Worm (Caenorhabditis elegans) whole organism, young adult: ENCODE measurements around the gene frpr-4.
A peak's percentile ranks its signal among the peaks of the same experiment; 100 is the strongest.

ENCODE experiments used
- B0019.2 ChIP-seq: fragments of 200-800 bp; sonication (Bioruptor generic); conservative IDR thresholded peaks from 2 replicates; pipeline ENCODE4 v1.3.6; 2022; ENCODE audit warnings: missing genetic modification reagents, missing genetic modification characterization, missing compliant biosample characterization
- B0261.1 ChIP-seq: sonication (generic microtip); optimal IDR thresholded peaks from 2 replicates; lab custom pipeline; 2016; ENCODE audit warnings: mild to moderate bottlenecking, missing genetic modification characterization, moderate library complexity, missing compliant biosample characterization
- F22D6.2 ChIP-seq: sonication (generic microtip); optimal IDR thresholded peaks from 2 replicates; lab custom pipeline; 2016; ENCODE audit warnings: mild to moderate bottlenecking, missing genetic modification characterization, missing compliant biosample characterization
- F33H1.4 ChIP-seq: fragments of 200-800 bp; sonication (Bioruptor generic); IDR thresholded peaks from 2 replicates; pipeline ENCODE4 v1.3.6; 2022; ENCODE audit warnings: missing genetic modification reagents, missing genetic modification characterization, missing compliant biosample characterization
- F49E8.2 ChIP-seq: sonication (generic microtip); optimal IDR thresholded peaks from 3 replicates; lab custom pipeline; 2017; ENCODE audit warnings: missing genetic modification characterization, mild to moderate bottlenecking, missing compliant biosample characterization, antibody characterized with exemption, moderate library complexity; ENCODE audit not compliant: insufficient read depth
- F55B11.4 ChIP-seq: sonication (generic microtip); optimal IDR thresholded peaks from 2 replicates; lab custom pipeline; 2016; ENCODE audit warnings: missing compliant biosample characterization, missing genetic modification characterization, borderline replicate concordance; ENCODE audit not compliant: insufficient read depth
- Y95B8A.8 ChIP-seq: fragments of 200-800 bp; sonication (Bioruptor generic); IDR thresholded peaks from 2 replicates; pipeline ENCODE4 v1.3.6; 2022; ENCODE audit warnings: missing genetic modification reagents, missing genetic modification characterization, missing compliant biosample characterization
- akir-1 ChIP-seq: fragments of 200-800 bp; sonication (Bioruptor generic); optimal IDR thresholded peaks from 2 replicates; lab custom pipeline; 2018; ENCODE audit warnings: mild to moderate bottlenecking, missing genetic modification characterization, moderate library complexity, missing compliant biosample characterization
- ama-1 ChIP-seq, 3 experiments: fragments of 150-350 bp in 1 of 3; sonication (generic microtip) in 2 of 3; optimal IDR thresholded peaks; 2 replicates each; lab custom pipeline; 2014 to 2018; ENCODE audit warnings: missing biosample characterization in 2 of 3, missing genetic modification characterization in 2 of 3, missing genetic modification reagents in 2 of 3
- attf-5 ChIP-seq: fragments of 200-800 bp; sonication (Bioruptor generic); optimal IDR thresholded peaks from 2 replicates; lab custom pipeline; 2018; ENCODE audit warnings: mild to moderate bottlenecking, missing genetic modification characterization, missing compliant biosample characterization
- attf-6 ChIP-seq: fragments of 200-800 bp; sonication (Bioruptor generic); IDR thresholded peaks from 2 replicates; pipeline ENCODE4 v1.3.6; 2022; ENCODE audit warnings: missing genetic modification reagents, missing genetic modification characterization, missing compliant biosample characterization
- ccch-3 ChIP-seq: fragments of 200-800 bp; sonication (Bioruptor generic); optimal IDR thresholded peaks from 2 replicates; lab custom pipeline; 2018; ENCODE audit warnings: mild to moderate bottlenecking, missing genetic modification characterization, missing compliant biosample characterization
- cebp-2 ChIP-seq: fragments of 200-800 bp; sonication (Bioruptor generic); IDR thresholded peaks from 2 replicates; pipeline ENCODE4 v1.3.6; 2022; ENCODE audit warnings: missing genetic modification characterization, missing compliant biosample characterization
- ceh-40 ChIP-seq: fragments of 200-800 bp; sonication (Bioruptor generic); IDR thresholded peaks from 2 replicates; pipeline ENCODE4 v1.3.6; 2022; ENCODE audit warnings: missing genetic modification characterization, missing compliant biosample characterization
- chd-7 ChIP-seq: sonication (generic microtip); optimal IDR thresholded peaks from 2 replicates; lab custom pipeline; 2016; ENCODE audit warnings: mild to moderate bottlenecking, missing genetic modification characterization, moderate library complexity, missing compliant biosample characterization
- die-1 ChIP-seq: sonication (generic microtip); optimal IDR thresholded peaks from 2 replicates; lab custom pipeline; 2016; ENCODE audit warnings: missing genotype, mild to moderate bottlenecking, missing genetic modification characterization, missing compliant biosample characterization
- hrde-1 ChIP-seq: sonication (generic microtip); optimal IDR thresholded peaks from 2 replicates; lab custom pipeline; 2016; ENCODE audit warnings: missing genetic modification characterization, mild to moderate bottlenecking, missing compliant biosample characterization, moderate library complexity, missing genotype, missing genetic modification reagents, borderline replicate concordance
- lin-40 ChIP-seq: sonication (generic microtip); optimal IDR thresholded peaks from 2 replicates; lab custom pipeline; 2016; ENCODE audit warnings: missing genetic modification characterization, mild to moderate bottlenecking, missing compliant biosample characterization, missing genotype, missing genetic modification reagents
- lin-54 ChIP-seq: fragments of 200-800 bp; sonication (Bioruptor generic); optimal IDR thresholded peaks from 2 replicates; lab custom pipeline; 2018; ENCODE audit warnings: mild to moderate bottlenecking, missing genetic modification characterization, missing compliant biosample characterization
- lsl-1 ChIP-seq: fragments of 200-800 bp; sonication (Bioruptor generic); optimal IDR thresholded peaks from 2 replicates; lab custom pipeline; 2018; ENCODE audit warnings: mild to moderate bottlenecking, missing genetic modification characterization, moderate library complexity, missing compliant biosample characterization
- lsy-27 ChIP-seq: sonication (generic microtip); optimal IDR thresholded peaks from 2 replicates; lab custom pipeline; 2017; ENCODE audit warnings: missing genetic modification characterization, mild to moderate bottlenecking, missing compliant biosample characterization, antibody characterized with exemption, missing genotype, borderline replicate concordance; ENCODE audit not compliant: insufficient read depth
- mcd-1 ChIP-seq: fragments of 200-800 bp; sonication (Bioruptor generic); IDR thresholded peaks from 2 replicates; pipeline ENCODE4 v1.3.6; 2022; ENCODE audit warnings: missing genetic modification reagents, missing genetic modification characterization, missing compliant biosample characterization
- mel-28 ChIP-seq: sonication (generic microtip); optimal IDR thresholded peaks from 2 replicates; lab custom pipeline; 2016; ENCODE audit warnings: borderline replicate concordance, mild to moderate bottlenecking, missing genetic modification characterization, missing compliant biosample characterization
- mxl-1 ChIP-seq: sonication (generic microtip); optimal IDR thresholded peaks from 2 replicates; lab custom pipeline; 2016; ENCODE audit warnings: missing genetic modification characterization, missing compliant biosample characterization
- nfya-1 ChIP-seq: sonication (generic microtip); optimal IDR thresholded peaks from 2 replicates; lab custom pipeline; 2017; ENCODE audit warnings: antibody characterized with exemption, missing compliant biosample characterization, missing genetic modification characterization, borderline replicate concordance; ENCODE audit not compliant: insufficient read depth
- nfyb-1 ChIP-seq: fragments of 200-800 bp; sonication (Bioruptor generic); IDR thresholded peaks from 2 replicates; pipeline ENCODE4 v1.3.6; 2022; ENCODE audit warnings: missing genetic modification reagents, missing genetic modification characterization, missing compliant biosample characterization
- nhr-179 ChIP-seq: sonication (generic microtip); optimal IDR thresholded peaks from 2 replicates; lab custom pipeline; 2016; ENCODE audit warnings: mild to moderate bottlenecking, missing genetic modification characterization, missing compliant biosample characterization
- nhr-80 ChIP-seq: sonication (generic microtip); optimal IDR thresholded peaks from 2 replicates; lab custom pipeline; 2016; ENCODE audit warnings: missing genetic modification characterization, missing compliant biosample characterization
- nhr-90 ChIP-seq: sonication (generic microtip); optimal IDR thresholded peaks from 2 replicates; lab custom pipeline; 2016; ENCODE audit warnings: missing genotype, mild to moderate bottlenecking, missing genetic modification characterization, missing compliant biosample characterization
- rec-8 ChIP-seq, 2 experiments: sonication (generic microtip); optimal IDR thresholded peaks; 2 replicates each; lab custom pipeline; 2016; ENCODE audit warnings: mild to moderate bottlenecking in 2 of 2, missing genetic modification characterization in 2 of 2, missing genetic modification reagents in 2 of 2, missing genotype in 2 of 2, missing biosample characterization in 1 of 2, missing compliant biosample characterization in 1 of 2, moderate library complexity in 1 of 2
- sdz-38 ChIP-seq: sonication (generic microtip); optimal IDR thresholded peaks from 2 replicates; lab custom pipeline; 2016; ENCODE audit warnings: missing genotype, missing genetic modification characterization, missing compliant biosample characterization
- snpc-3.4 ChIP-seq: sonication (generic microtip); optimal IDR thresholded peaks from 2 replicates; lab custom pipeline; 2017; ENCODE audit warnings: missing genetic modification characterization, mild to moderate bottlenecking, missing compliant biosample characterization, antibody characterized with exemption, moderate library complexity, missing genotype, missing genetic modification reagents
- somi-1 ChIP-seq: fragments of 200-800 bp; sonication (Bioruptor generic); optimal IDR thresholded peaks from 2 replicates; lab custom pipeline; 2018; ENCODE audit warnings: mild to moderate bottlenecking, missing genetic modification characterization, missing compliant biosample characterization
- tlf-1 ChIP-seq: fragments of 200-800 bp; sonication (Bioruptor generic); optimal IDR thresholded peaks from 2 replicates; lab custom pipeline; 2018; ENCODE audit warnings: mild to moderate bottlenecking, missing genetic modification characterization, missing compliant biosample characterization
- unc-130 ChIP-seq: sonication (generic microtip); optimal IDR thresholded peaks from 2 replicates; lab custom pipeline; 2016; ENCODE audit warnings: missing genetic modification reagents, missing genetic modification characterization, missing compliant biosample characterization
- zfh-2 ChIP-seq: fragments of 200-800 bp; sonication (Bioruptor generic); conservative IDR thresholded peaks from 2 replicates; pipeline ENCODE4 v1.3.6; 2022; ENCODE audit warnings: missing genetic modification reagents, missing genetic modification characterization, missing compliant biosample characterization
- ztf-22 ChIP-seq: fragments of 200-800 bp; sonication (Bioruptor generic); optimal IDR thresholded peaks from 2 replicates; lab custom pipeline; 2018; ENCODE audit warnings: mild to moderate bottlenecking, missing genetic modification characterization, moderate library complexity, missing compliant biosample characterization
- ztf-28 ChIP-seq: fragments of 200-800 bp; sonication (Bioruptor generic); IDR thresholded peaks from 2 replicates; pipeline ENCODE4 v1.3.6; 2022; ENCODE audit warnings: missing genetic modification reagents, missing genetic modification characterization, missing compliant biosample characterization
- ztf-3 ChIP-seq: fragments of 200-800 bp; sonication (Bioruptor generic); optimal IDR thresholded peaks from 2 replicates; lab custom pipeline; 2018; ENCODE audit warnings: mild to moderate bottlenecking, missing genetic modification characterization, missing compliant biosample characterization
- ztf-6 ChIP-seq: fragments of 200-800 bp; sonication (Bioruptor generic); IDR thresholded peaks from 2 replicates; pipeline ENCODE4 v1.3.6; 2022; ENCODE audit warnings: missing genetic modification reagents, missing genetic modification characterization, missing compliant biosample characterization

Gene frpr-4

ce11 chrII:5255435-5255834 is at the start of gene frpr-4:
frpr-4 (minus strand) TSS chrII:5255535.
- TF ChIP-seq mel-28 (tag; lab: Kevin White, UChicago) (no peak), akir-1 (GFP tag; lab: Kevin White, UChicago) (no peak), F22D6.2 (tag; lab: Kevin White, UChicago) (no peak), unc-130 (GFP tag; lab: Kevin White, UChicago) (no peak)
- TF ChIP-seq, all 124 proteins: peak for 0

- TF ChIP-seq Y95B8A.8 (GFP tag; lab: Robert Waterston, UW) (no peak), nhr-179 (tag; lab: Kevin White, UChicago) (no peak), ztf-28 (GFP tag; lab: Robert Waterston, UW) (no peak), F49E8.2 (tag; lab: Kevin White, UChicago) (no peak), F33H1.4 (GFP tag; lab: Robert Waterston, UW) (no peak), mcd-1 (GFP tag; lab: Robert Waterston, UW) (no peak), ztf-22 (GFP tag; lab: Kevin White, UChicago) (no peak), snpc-3.4 (tag; lab: Kevin White, UChicago) (no peak), nhr-90 (tag; lab: Kevin White, UChicago) (no peak), B0261.1 (tag; lab: Kevin White, UChicago) (no peak), ccch-3 (GFP tag; lab: Kevin White, UChicago) (no peak), F55B11.4 (tag; lab: Kevin White, UChicago) (no peak), sdz-38 (tag; lab: Kevin White, UChicago) (no peak), lsl-1 (GFP tag; lab: Kevin White, UChicago) (no peak)
These were observed 49.8 kb upstream of the frpr-4 start for ce11 chrII:5305121-5305520.

- TF ChIP-seq ztf-22 (GFP tag; lab: Kevin White, UChicago): no peak
- TF ChIP-seq ama-1 (optimal IDR thresholded peaks at IDR 0.05; lab: Kevin White, UChicago): no peak
- TF ChIP-seq ama-1 (GFP tag; optimal IDR thresholded peaks at IDR 0.05; lab: Kevin White, UChicago): no peak
- no peak for TF ChIP-seq hrde-1 (tag; lab: Kevin White, UChicago)
- no peak for TF ChIP-seq somi-1 (GFP tag; lab: Kevin White, UChicago)
- TF ChIP-seq F33H1.4 (GFP tag; lab: Robert Waterston, UW): no peak
- TF ChIP-seq chd-7 (tag; lab: Kevin White, UChicago): no peak
- no peak for TF ChIP-seq zfh-2 (GFP tag; lab: Robert Waterston, UW)
- TF ChIP-seq attf-5: no peak
- no peak for TF ChIP-seq ztf-3
- TF ChIP-seq nfya-1: no peak
- no peak for TF ChIP-seq ztf-28 (GFP tag; lab: Robert Waterston, UW)
- no peak for TF ChIP-seq nhr-90 (tag; lab: Kevin White, UChicago)
- TF ChIP-seq cebp-2 (GFP tag; lab: Robert Waterston, UW): no peak
These were observed 46.5 kb upstream of the frpr-4 start for ce11 chrII:5301810-5302209.

DNA sequence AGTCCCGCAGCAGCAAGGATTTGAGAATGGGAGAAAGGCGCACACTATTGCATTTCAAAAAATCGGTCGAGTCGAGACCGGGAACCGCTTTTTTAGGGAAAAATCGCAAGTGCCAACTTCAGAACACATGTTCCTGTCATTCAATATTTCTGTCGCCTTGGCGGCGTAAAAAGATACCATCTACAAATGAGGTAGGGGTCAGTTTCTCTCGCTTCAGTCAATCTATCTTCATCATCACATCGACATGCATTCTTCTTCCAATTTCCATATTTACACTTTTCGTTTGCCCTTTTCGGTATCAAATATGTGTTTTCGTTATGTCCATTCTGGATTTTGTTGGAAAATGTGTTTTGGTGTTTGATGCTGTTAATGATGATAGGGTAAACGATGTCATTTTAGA is 42.4 kb upstream of the frpr-4 start:
- no peak for TF ChIP-seq lsy-27 (tag; lab: Kevin White, UChicago)
- no peak for TF ChIP-seq nfyb-1

ce11 chrII:5293287-5293850 is 38.0 kb upstream of the frpr-4 start, which contains the start of gene ZK622.1:
ZK622.1 (plus strand) TSS chrII:5293800.
- TF ChIP-seq mxl-1 (tag; lab: Kevin White, UChicago): peak; percentile 26
- TF ChIP-seq tlf-1 (GFP tag; lab: Kevin White, UChicago): no peak
- TF ChIP-seq nhr-80 (tag; lab: Kevin White, UChicago): no peak
- no peak for TF ChIP-seq ceh-40 (GFP tag; lab: Robert Waterston, UW)
- no peak for TF ChIP-seq ztf-6 (GFP tag; lab: Robert Waterston, UW)
- TF ChIP-seq B0019.2 (GFP tag; lab: Robert Waterston, UW): no peak
- peak; percentile 77 for TF ChIP-seq die-1 (tag; lab: Kevin White, UChicago)
- peak; percentile 40 to 58 for TF ChIP-seq rec-8 (tag; optimal IDR thresholded peaks at IDR 0.05; lab: Kevin White, UChicago)
- TF ChIP-seq lin-40 (tag; lab: Kevin White, UChicago): peak; percentile 43
- TF ChIP-seq chd-7 (tag; lab: Kevin White, UChicago): peak; percentile 5
- 0 out of 2 replicates have a peak, but pooled peaks have one; percentile 51 for TF ChIP-seq attf-6 (GFP tag; lab: Robert Waterston, UW)
- no peak for TF ChIP-seq lin-54 (GFP tag; lab: Kevin White, UChicago)
- TF ChIP-seq mel-28 (tag; lab: Kevin White, UChicago): no peak
- no peak for TF ChIP-seq unc-130 (GFP tag; lab: Kevin White, UChicago)
- TF ChIP-seq somi-1 (GFP tag; lab: Kevin White, UChicago): no peak
